Worm (Caenorhabditis elegans): ENCODE results near the gene ugt-3.

DNA sequence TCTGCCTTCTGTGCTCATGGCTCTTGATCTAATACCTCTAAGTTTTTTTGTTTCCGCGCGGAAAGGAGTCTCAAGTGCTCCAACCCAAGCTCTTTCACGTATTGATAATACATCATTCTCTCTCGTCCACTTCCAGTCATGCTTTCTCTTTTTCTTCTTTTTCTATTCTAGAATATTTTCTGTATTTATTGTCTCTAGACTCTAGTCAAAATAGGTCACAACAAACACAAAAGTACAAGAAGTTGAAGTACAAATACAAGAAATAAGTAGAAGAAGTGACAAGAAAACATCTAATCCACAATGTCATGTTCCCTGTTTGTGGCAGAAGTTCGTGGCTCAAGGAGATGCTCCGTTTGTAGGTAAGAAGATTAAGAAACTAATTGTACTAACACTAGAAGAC lies 26.8 kb downstream of the ugt-3 start, which contains the start of gene ZC455.1:
- no peak for TF ChIP-seq ama-1 (optimal IDR thresholded peaks at IDR 0.05)
- TF ChIP-seq sea-1 (GFP tag; conservative IDR thresholded peaks at IDR 0.05): no peak
- no peak for TF ChIP-seq flt-1 (GFP tag; IDR thresholded peaks at IDR 0.05)

Data from whole organism, early embryonic.